Worm (Caenorhabditis elegans): ENCODE data around the gene col-102.

ce11 chrIV:648362-648761 lies 44.1 kb downstream of the col-102 start:
- TF ChIP-seq mdl-1 (tag; optimal IDR thresholded peaks at IDR 0.05) (no peak), zag-1 (tag; optimal IDR thresholded peaks at IDR 0.05) (no peak), ama-1 (optimal IDR thresholded peaks at IDR 0.05) (no peak), ceh-82 (tag; optimal IDR thresholded peaks at IDR 0.05) (no peak), nfya-1 (tag; optimal IDR thresholded peaks at IDR 0.05; ENCODE audit: insufficient read depth) (no peak), unc-62 (GFP tag; optimal IDR thresholded peaks at IDR 0.05) (no peak), sea-2 (GFP tag; optimal IDR thresholded peaks at IDR 0.05) (no peak)

Data from whole organism, L3 larva.